Worm (Caenorhabditis elegans): ENCODE results near the gene utp-20.

utp-20 gene

ce11 chrII:6563238-6563637 is 27.1 kb downstream of the utp-20 start:
- TF ChIP-seq unc-62 (GFP tag; optimal IDR thresholded peaks at IDR 0.05): no peak

ce11 chrII:6565077-6565476 is 28.9 kb downstream of the utp-20 start, which contains the start of gene mpz-3:
Gene mpz-3, minus strand, starts transcription at chrII:6565396.
- no peak for TF ChIP-seq unc-62 (GFP tag; optimal IDR thresholded peaks at IDR 0.05)

- no peak for TF ChIP-seq unc-62 (GFP tag; optimal IDR thresholded peaks at IDR 0.05)
Observed at ce11 chrII:6566628-6567180, 30.5 kb downstream of the utp-20 start, which contains the start of the genes F18C5.5 and F18C5.9. Gene F18C5.5, minus strand, starts transcription at chrII:6566728. Gene F18C5.9, plus strand, starts transcription at chrII:6567130.

ce11 chrII:6568707-6569106 is 32.5 kb downstream of the utp-20 start, which contains the start of gene sra-27:
Gene sra-27, plus strand, starts transcription at chrII:6569007.
- no peak for TF ChIP-seq unc-62 (GFP tag; optimal IDR thresholded peaks at IDR 0.05)

ce11 chrII:6573677-6574076 is 37.5 kb downstream of the utp-20 start, which contains the start of gene sra-28:
Gene sra-28, minus strand, starts transcription at chrII:6573777.
- no peak for TF ChIP-seq unc-62 (GFP tag; optimal IDR thresholded peaks at IDR 0.05)

- no peak for TF ChIP-seq unc-62 (GFP tag; optimal IDR thresholded peaks at IDR 0.05)
Observed at ce11 chrII:6575647-6576046, 39.5 kb downstream of the utp-20 start, which contains the start of gene sra-29. Gene sra-29, minus strand, starts transcription at chrII:6575747.

- no peak for TF ChIP-seq unc-62 (GFP tag; optimal IDR thresholded peaks at IDR 0.05)
Observed at ce11 chrII:6578378-6578777, 42.2 kb downstream of the utp-20 start, which contains the start of gene sra-31. Gene sra-31, minus strand, starts transcription at chrII:6578478.

- no peak for TF ChIP-seq unc-62 (GFP tag; optimal IDR thresholded peaks at IDR 0.05)
Observed at ce11 chrII:6581236-6581635, 45.1 kb downstream of the utp-20 start, which contains the start of gene C56C10.6. Gene C56C10.6, minus strand, starts transcription at chrII:6581336.

ce11 chrII:6582758-6583157 is 46.6 kb downstream of the utp-20 start, which contains the start of gene C56C10.4:
Gene C56C10.4, plus strand, starts transcription at chrII:6583058.
- TF ChIP-seq unc-62 (GFP tag; optimal IDR thresholded peaks at IDR 0.05): no peak

ce11 chrII:6587264-6587870 is 51.2 kb downstream of the utp-20 start, which contains the start of gene C56C10.7:
Gene C56C10.7, minus strand, starts transcription at chrII:6587575.
- no peak for TF ChIP-seq unc-62 (GFP tag; optimal IDR thresholded peaks at IDR 0.05)

- no peak for TF ChIP-seq unc-62 (GFP tag; optimal IDR thresholded peaks at IDR 0.05)
Observed at ce11 chrII:6588605-6589292, 52.6 kb downstream of the utp-20 start, which contains the start of gene icd-1. Gene icd-1, minus strand, starts transcription at chrII:6588655.

- TF ChIP-seq unc-62 (GFP tag; optimal IDR thresholded peaks at IDR 0.05): no peak
Observed at ce11 chrII:6589408-6589807, 53.2 kb downstream of the utp-20 start, which contains the start of gene vps-32.1. Gene vps-32.1, plus strand, starts transcription at chrII:6589708.

- no peak for TF ChIP-seq unc-62 (GFP tag; optimal IDR thresholded peaks at IDR 0.05)
Observed at ce11 chrII:6591000-6591399, 54.8 kb downstream of the utp-20 start.

ce11 chrII:6592251-6592650 is 56.1 kb downstream of the utp-20 start, which contains the start of gene C56C10.9:
Gene C56C10.9, minus strand, starts transcription at chrII:6592351.
- no peak for TF ChIP-seq unc-62 (GFP tag; optimal IDR thresholded peaks at IDR 0.05)

ce11 chrII:6594151-6594550 is 58.0 kb downstream of the utp-20 start, which contains the start of gene aipr-1:
Gene aipr-1, minus strand, starts transcription at chrII:6594251.
- TF ChIP-seq unc-62 (GFP tag; optimal IDR thresholded peaks at IDR 0.05): no peak

ce11 chrII:6597507-6597906 is 61.3 kb downstream of the utp-20 start:
- TF ChIP-seq unc-62 (GFP tag; optimal IDR thresholded peaks at IDR 0.05): no peak
